Fruit fly (Drosophila melanogaster): Measurements from ENCODE around the gene CheB93a.
A peak's percentile ranks its signal among the peaks of the same experiment; 100 is the strongest.

The CheB93a gene

DNA sequence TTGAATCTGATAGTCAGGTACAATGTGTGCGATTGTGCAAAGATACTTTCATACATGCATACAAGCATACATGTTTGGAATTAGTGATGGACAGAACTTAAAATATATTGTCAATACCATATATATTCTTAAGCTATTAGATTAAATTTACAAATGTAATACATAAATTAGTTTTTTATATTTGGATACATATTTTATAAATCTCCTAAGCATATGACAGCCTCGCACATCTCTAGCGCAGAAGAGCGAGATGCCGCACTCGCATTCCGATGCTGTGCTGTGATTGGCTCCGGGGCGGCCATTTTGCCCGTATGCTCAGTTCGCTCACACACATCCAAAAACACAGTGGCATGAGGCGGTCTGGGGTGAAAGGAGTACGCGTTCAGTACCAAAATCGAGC is 28.6 kb upstream of the CheB93a start, which contains the start of gene tin:
tin (plus strand) TSS at position 383 of the 400 bp plus-strand sequence.
- TF ChIP-seq sv (GFP tag; optimal IDR thresholded peaks at IDR 0.05) (peak; percentile 86), br (GFP tag; optimal IDR thresholded peaks at IDR 0.05) (peak; percentile 85), Myc (optimal IDR thresholded peaks at IDR 0.05) (no peak), CG9705 (GFP tag; optimal IDR thresholded peaks at IDR 0.05) (peak; percentile 93), Hr83 (GFP tag; optimal IDR thresholded peaks at IDR 0.05; ENCODE audit: poor library complexity, severe bottlenecking) (peak; percentile 27), sage (GFP tag; optimal IDR thresholded peaks at IDR 0.05) (peak; percentile 93), dmrt93B (GFP tag; optimal IDR thresholded peaks at IDR 0.05) (peak; percentile 83), Hnf4 (GFP tag; optimal IDR thresholded peaks at IDR 0.05) (peak; percentile 91), ey (GFP tag; optimal IDR thresholded peaks at IDR 0.05) (peak; percentile 86), psq (GFP tag; optimal IDR thresholded peaks at IDR 0.05) (peak; percentile 93), OdsH (GFP tag; optimal IDR thresholded peaks at IDR 0.05) (peak; percentile 96), CrebA (GFP tag; optimal IDR thresholded peaks at IDR 0.05; ENCODE audit: borderline replicate concordance) (peak; percentile 81), woc (GFP tag; optimal IDR thresholded peaks at IDR 0.05) (peak; percentile 73), jim (GFP tag; optimal IDR thresholded peaks at IDR 0.05) (no peak), rgr (GFP tag; optimal IDR thresholded peaks at IDR 0.05) (peak; percentile 96), brk (GFP tag; optimal IDR thresholded peaks at IDR 0.05) (peak; percentile 94), CG32264 (GFP tag; optimal IDR thresholded peaks at IDR 0.05) (peak; percentile 33), Vsx2 (GFP tag; optimal IDR thresholded peaks at IDR 0.05; ENCODE audit: partially characterized antibody) (no peak), tai (GFP tag; optimal IDR thresholded peaks at IDR 0.05) (peak; percentile 81), Abd-B (GFP tag; optimal IDR thresholded peaks at IDR 0.05) (no peak), Sp1 (GFP tag; optimal IDR thresholded peaks at IDR 0.05) (peak; percentile 98), Mio (GFP tag; optimal IDR thresholded peaks at IDR 0.05) (peak; percentile 32), Rel (GFP tag; optimal IDR thresholded peaks at IDR 0.05) (peak; percentile 90), Rel (tag; optimal IDR thresholded peaks at IDR 0.05) (peak; percentile 84), GATAd (GFP tag; optimal IDR thresholded peaks at IDR 0.05) (peak; percentile 18), dsf (GFP tag; optimal IDR thresholded peaks at IDR 0.05; ENCODE audit: borderline replicate concordance) (peak; percentile 77), Dif (GFP tag; optimal IDR thresholded peaks at IDR 0.05; ENCODE audit: partially characterized antibody) (no peak), Jra (GFP tag; optimal IDR thresholded peaks at IDR 0.05) (peak; percentile 70), HLH106 (tag; optimal IDR thresholded peaks at IDR 0.05) (peak; percentile 98), h (GFP tag; optimal IDR thresholded peaks at IDR 0.05) (peak; percentile 95), foxo (GFP tag; optimal IDR thresholded peaks at IDR 0.05) (peak in 1 of 2 experiments; percentile 97), N (GFP tag; optimal IDR thresholded peaks at IDR 0.05) (no peak), fru (GFP tag; optimal IDR thresholded peaks at IDR 0.05) (peak; percentile 87), Hr78 (GFP tag; optimal IDR thresholded peaks at IDR 0.05) (no peak)

DNA sequence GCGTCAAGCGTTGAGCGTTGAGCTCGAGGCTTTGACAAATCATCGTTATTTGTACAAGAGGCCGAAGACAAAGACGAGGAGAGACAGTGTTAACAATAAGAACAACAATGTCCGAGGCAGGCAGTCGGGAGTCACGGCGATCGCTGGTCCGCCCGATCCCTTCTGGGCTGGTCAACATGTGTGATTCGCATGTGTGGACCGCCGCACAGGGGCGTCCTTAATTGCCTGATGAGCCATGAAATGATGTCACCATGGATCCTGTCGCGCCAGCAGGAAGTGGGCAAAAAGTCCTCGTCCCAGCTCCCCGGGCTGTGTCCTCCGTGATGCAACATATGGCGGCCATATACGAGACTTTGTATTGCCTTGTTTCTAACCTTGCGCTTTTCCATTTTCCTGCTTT is 27.3 kb upstream of the CheB93a start:
- no peak for TF ChIP-seq br (GFP tag; optimal IDR thresholded peaks at IDR 0.05)
- TF ChIP-seq Hr83 (GFP tag; optimal IDR thresholded peaks at IDR 0.05; ENCODE audit: poor library complexity, severe bottlenecking): no peak
- no peak for TF ChIP-seq Abd-B (GFP tag; optimal IDR thresholded peaks at IDR 0.05)
- TF ChIP-seq HLH106 (tag; optimal IDR thresholded peaks at IDR 0.05): no peak
- no peak for TF ChIP-seq N (GFP tag; optimal IDR thresholded peaks at IDR 0.05)
- no peak for TF ChIP-seq woc (GFP tag; optimal IDR thresholded peaks at IDR 0.05)
- no peak for TF ChIP-seq dsf (GFP tag; optimal IDR thresholded peaks at IDR 0.05; ENCODE audit: borderline replicate concordance)
- no peak for TF ChIP-seq tai (GFP tag; optimal IDR thresholded peaks at IDR 0.05)
- no peak for TF ChIP-seq OdsH (GFP tag; optimal IDR thresholded peaks at IDR 0.05)
- TF ChIP-seq Mio (GFP tag; optimal IDR thresholded peaks at IDR 0.05): no peak

DNA sequence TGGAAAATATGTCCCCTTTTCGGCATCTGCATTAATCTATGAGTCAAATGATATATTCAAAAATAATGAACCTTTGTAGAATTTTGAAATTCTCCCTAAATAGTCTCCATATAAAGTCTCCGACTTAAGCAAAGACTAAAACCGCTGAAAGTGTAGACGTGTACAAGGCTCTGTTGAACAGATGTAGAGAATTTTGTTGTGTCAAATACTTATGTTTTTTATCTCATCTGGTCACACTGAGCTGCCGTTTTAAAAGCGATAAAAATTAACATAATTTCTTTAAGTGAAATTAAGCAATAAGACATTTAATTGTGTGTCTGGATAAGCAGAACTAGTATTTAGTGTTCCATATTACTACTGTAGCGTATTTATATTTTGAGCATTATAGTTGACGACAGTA is 21.1 kb upstream of the CheB93a start:
- TF ChIP-seq Myc (optimal IDR thresholded peaks at IDR 0.05): peak; percentile 44
- no peak for TF ChIP-seq Dif (GFP tag; optimal IDR thresholded peaks at IDR 0.05; ENCODE audit: partially characterized antibody)

DNA sequence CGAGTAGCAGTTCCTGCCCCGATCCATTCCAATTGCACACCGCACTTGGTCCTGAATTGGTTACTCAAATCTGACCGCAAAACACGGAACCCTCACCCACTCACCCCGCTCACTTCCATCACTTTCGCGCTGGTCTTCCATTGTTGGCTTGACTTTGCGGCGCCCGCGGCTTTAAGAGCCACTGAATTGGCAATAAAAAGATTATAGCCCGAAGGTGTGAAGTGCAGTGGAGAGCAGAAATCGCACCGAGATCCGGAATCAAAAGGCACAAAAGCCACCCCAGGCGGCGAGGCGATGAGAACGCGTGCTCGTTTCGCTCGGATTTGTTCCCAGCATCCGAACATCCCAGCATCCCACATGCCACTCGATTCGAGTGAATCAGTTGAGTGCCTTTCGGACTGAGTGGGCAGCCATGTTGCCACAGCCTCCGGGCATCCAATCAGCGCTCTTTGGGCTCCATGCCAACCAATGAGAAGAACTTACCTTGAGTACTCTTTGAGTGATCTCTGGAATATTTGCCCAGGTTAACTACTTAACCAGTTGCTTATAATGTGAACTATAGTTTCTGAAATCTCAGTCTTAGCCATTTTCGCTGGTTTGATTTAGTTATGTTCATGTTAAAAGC is 19.8 kb upstream of the CheB93a start:
- TF ChIP-seq HLH106 (tag; optimal IDR thresholded peaks at IDR 0.05) (no peak), rgr (GFP tag; optimal IDR thresholded peaks at IDR 0.05) (no peak), h (GFP tag; optimal IDR thresholded peaks at IDR 0.05) (no peak), Dif (GFP tag; optimal IDR thresholded peaks at IDR 0.05; ENCODE audit: partially characterized antibody) (no peak), pan (optimal IDR thresholded peaks at IDR 0.05) (no peak), CG9705 (GFP tag; optimal IDR thresholded peaks at IDR 0.05) (no peak)
